Worm (Caenorhabditis elegans): ENCODE measurements around the gene mrps-23.

mrps-23 gene

DNA sequence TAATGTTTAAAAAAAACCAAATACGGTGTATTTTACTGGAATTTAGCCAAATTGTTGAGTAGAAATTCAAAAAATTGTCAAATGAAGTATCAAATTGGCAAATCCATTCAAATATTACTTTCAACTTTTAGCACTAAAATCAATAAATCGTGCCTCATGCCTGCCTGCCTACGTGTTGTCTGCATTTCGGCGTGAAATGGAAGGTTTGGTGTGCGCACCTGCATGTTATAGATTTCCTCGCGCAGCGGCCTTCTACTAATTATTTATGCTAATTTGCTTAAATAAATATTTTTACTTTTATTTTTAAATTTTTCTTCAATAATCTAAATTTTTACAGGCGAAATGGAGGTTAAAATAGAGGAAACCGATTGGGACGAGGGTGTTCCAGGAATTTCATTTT is 5.4 kb upstream of the mrps-23 start, which contains the start of gene ZK1098.2:
TSS of gene ZK1098.2 (plus strand) at position 336 of the 400 bp plus-strand sequence.
- TF ChIP-seq ets-7 (tag; optimal IDR thresholded peaks at IDR 0.05): no peak
- TF ChIP-seq ceh-36 (tag; optimal IDR thresholded peaks at IDR 0.05): no peak
- TF ChIP-seq ceh-13 (GFP tag; optimal IDR thresholded peaks at IDR 0.05): no peak
- TF ChIP-seq hnd-1 (tag; optimal IDR thresholded peaks at IDR 0.05): no peak
- no peak for TF ChIP-seq B0310.2 (tag; optimal IDR thresholded peaks at IDR 0.05)
- TF ChIP-seq tbx-11 (GFP tag; IDR thresholded peaks at IDR 0.05): no peak
- TF ChIP-seq hmg-4 (GFP tag; optimal IDR thresholded peaks at IDR 0.05): no peak
- TF ChIP-seq tra-4 (tag; optimal IDR thresholded peaks at IDR 0.05): no peak
- TF ChIP-seq F13C5.2 (tag; optimal IDR thresholded peaks at IDR 0.05): no peak
- TF ChIP-seq tbx-37 (GFP tag; conservative IDR thresholded peaks at IDR 0.05): no peak
- TF ChIP-seq aly-1 (tag; optimal IDR thresholded peaks at IDR 0.05): no peak
- no peak for TF ChIP-seq scrt-1 (GFP tag; IDR thresholded peaks at IDR 0.05)
- no peak for TF ChIP-seq ama-1 (optimal IDR thresholded peaks at IDR 0.05)

ce11 chrIII:9526851-9527250 is 3.4 kb upstream of the mrps-23 start, which contains the start of gene ZK1098.6:
Gene ZK1098.6 (plus strand): TSS chrIII:9527151.
- TF ChIP-seq tbx-37 (GFP tag; conservative IDR thresholded peaks at IDR 0.05): no peak
- no peak for TF ChIP-seq B0310.2 (tag; optimal IDR thresholded peaks at IDR 0.05)
- no peak for TF ChIP-seq ceh-13 (GFP tag; optimal IDR thresholded peaks at IDR 0.05)
- no peak for TF ChIP-seq pes-1 (GFP tag; IDR thresholded peaks at IDR 0.05)
- no peak for TF ChIP-seq hmg-4 (GFP tag; optimal IDR thresholded peaks at IDR 0.05)
- TF ChIP-seq ets-7 (tag; optimal IDR thresholded peaks at IDR 0.05): no peak
- no peak for TF ChIP-seq flt-1 (GFP tag; IDR thresholded peaks at IDR 0.05)
- no peak for TF ChIP-seq ama-1 (optimal IDR thresholded peaks at IDR 0.05)
- TF ChIP-seq ceh-36 (tag; optimal IDR thresholded peaks at IDR 0.05): no peak
- no peak for TF ChIP-seq tra-4 (tag; optimal IDR thresholded peaks at IDR 0.05)
- TF ChIP-seq aly-1 (tag; optimal IDR thresholded peaks at IDR 0.05): no peak
- TF ChIP-seq F13C5.2 (tag; optimal IDR thresholded peaks at IDR 0.05): no peak
- no peak for TF ChIP-seq sea-1 (GFP tag; conservative IDR thresholded peaks at IDR 0.05)
- TF ChIP-seq hmbx-1 (tag; optimal IDR thresholded peaks at IDR 0.05): no peak
- no peak for TF ChIP-seq scrt-1 (GFP tag; IDR thresholded peaks at IDR 0.05)
- TF ChIP-seq tbx-11 (GFP tag; IDR thresholded peaks at IDR 0.05): no peak
- no peak for TF ChIP-seq hnd-1 (tag; optimal IDR thresholded peaks at IDR 0.05)

ce11 chrIII:9525252-9525651 is 1.8 kb upstream of the mrps-23 start, which contains the start of gene trpp-3:
Gene trpp-3 (plus strand): TSS chrIII:9525552.
- no peak for TF ChIP-seq pes-1 (GFP tag; IDR thresholded peaks at IDR 0.05)
- no peak for TF ChIP-seq ceh-36 (tag; optimal IDR thresholded peaks at IDR 0.05)
- TF ChIP-seq scrt-1 (GFP tag; IDR thresholded peaks at IDR 0.05): no peak
- no peak for TF ChIP-seq flt-1 (GFP tag; IDR thresholded peaks at IDR 0.05)
- no peak for TF ChIP-seq sea-1 (GFP tag; conservative IDR thresholded peaks at IDR 0.05)
- no peak for TF ChIP-seq B0310.2 (tag; optimal IDR thresholded peaks at IDR 0.05)
- no peak for TF ChIP-seq ama-1 (optimal IDR thresholded peaks at IDR 0.05)
- no peak for TF ChIP-seq tbx-37 (GFP tag; conservative IDR thresholded peaks at IDR 0.05)
- no peak for TF ChIP-seq ets-7 (tag; optimal IDR thresholded peaks at IDR 0.05)
- no peak for TF ChIP-seq tbx-11 (GFP tag; IDR thresholded peaks at IDR 0.05)
- TF ChIP-seq tra-4 (tag; optimal IDR thresholded peaks at IDR 0.05): no peak
- no peak for TF ChIP-seq aly-1 (tag; optimal IDR thresholded peaks at IDR 0.05)
- TF ChIP-seq F13C5.2 (tag; optimal IDR thresholded peaks at IDR 0.05): no peak

DNA sequence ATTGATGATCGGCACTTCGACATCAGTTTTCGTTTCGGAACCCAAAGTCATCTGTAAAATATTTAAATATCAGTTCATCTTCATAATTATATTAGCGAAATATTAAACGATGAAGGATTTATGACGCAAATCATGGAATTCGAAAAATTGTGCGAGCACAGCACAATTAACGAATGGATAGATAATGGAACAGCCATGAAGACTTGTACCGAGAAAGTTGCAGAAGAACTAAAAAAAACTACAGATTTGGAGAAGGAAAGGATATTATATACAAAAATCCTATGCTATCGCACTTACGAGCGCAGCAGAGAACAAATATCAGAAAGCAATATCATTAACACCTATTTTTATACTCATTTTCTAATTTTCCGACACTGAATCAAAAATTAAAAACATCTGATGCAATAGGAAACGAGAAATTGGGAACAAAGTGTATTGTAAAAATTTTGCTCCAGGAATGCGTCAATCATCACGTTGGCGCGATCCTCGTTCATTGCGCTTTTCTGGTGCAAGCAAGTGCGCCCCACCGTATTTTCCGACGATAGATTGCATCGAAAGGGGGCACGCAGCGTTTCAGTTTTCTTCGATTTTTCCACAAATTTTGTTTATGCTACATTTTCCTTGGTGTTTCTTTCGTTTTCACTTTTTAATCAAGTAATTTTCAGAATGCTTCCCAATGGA is 1.9 kb downstream of the mrps-23 start, which contains the start of the genes clu-1 and prp-40:
TSS of gene clu-1 (minus strand) at position 51 of the 681 bp plus-strand sequence.
TSS of gene prp-40 (plus strand) at position 666 of the 681 bp plus-strand sequence.
- no peak for TF ChIP-seq hmbx-1 (tag; optimal IDR thresholded peaks at IDR 0.05)
- TF ChIP-seq tra-4 (tag; optimal IDR thresholded peaks at IDR 0.05): no peak
- no peak for TF ChIP-seq B0310.2 (tag; optimal IDR thresholded peaks at IDR 0.05)
- TF ChIP-seq scrt-1 (GFP tag; IDR thresholded peaks at IDR 0.05): no peak
- TF ChIP-seq tbx-37 (GFP tag; conservative IDR thresholded peaks at IDR 0.05): 0 out of 2 replicates have a peak, but pooled peaks have one; percentile 13
- TF ChIP-seq hmg-4 (GFP tag; optimal IDR thresholded peaks at IDR 0.05): peak; percentile 37
- TF ChIP-seq tbx-11 (GFP tag; IDR thresholded peaks at IDR 0.05): no peak
- TF ChIP-seq pes-1 (GFP tag; IDR thresholded peaks at IDR 0.05): no peak
- TF ChIP-seq F13C5.2 (tag; optimal IDR thresholded peaks at IDR 0.05): peak; percentile 36
- no peak for TF ChIP-seq hnd-1 (tag; optimal IDR thresholded peaks at IDR 0.05)
- no peak for TF ChIP-seq ets-7 (tag; optimal IDR thresholded peaks at IDR 0.05)
- TF ChIP-seq flt-1 (GFP tag; IDR thresholded peaks at IDR 0.05): no peak

DNA sequence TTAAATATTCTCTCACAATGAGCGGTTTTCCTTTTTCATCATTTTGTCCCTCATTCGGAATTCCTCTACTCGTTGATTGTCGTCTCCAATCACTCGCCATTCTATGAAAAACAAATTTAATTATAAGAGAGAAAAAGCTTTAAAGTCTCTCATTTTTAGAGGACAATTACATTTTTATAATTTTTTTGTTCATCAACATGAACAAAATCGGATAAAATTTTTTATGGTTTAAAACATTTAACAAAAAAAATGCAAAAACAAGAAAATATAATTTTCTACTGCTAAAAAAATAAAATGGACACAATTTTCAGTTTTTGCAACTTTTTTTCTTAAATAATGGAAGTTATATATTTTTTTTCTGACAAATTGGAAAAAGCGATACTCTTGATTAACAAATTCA is 7.3 kb downstream of the mrps-23 start, which contains the start of gene F55H2.7:
TSS of gene F55H2.7 (minus strand) at position 101 of the 400 bp plus-strand sequence.
- TF ChIP-seq hnd-1 (tag; optimal IDR thresholded peaks at IDR 0.05) (no peak), tbx-37 (GFP tag; conservative IDR thresholded peaks at IDR 0.05) (no peak), hmbx-1 (tag; optimal IDR thresholded peaks at IDR 0.05) (no peak), ceh-13 (GFP tag; optimal IDR thresholded peaks at IDR 0.05) (no peak), tra-4 (tag; optimal IDR thresholded peaks at IDR 0.05) (no peak), hmg-4 (GFP tag; optimal IDR thresholded peaks at IDR 0.05) (no peak), ceh-36 (tag; optimal IDR thresholded peaks at IDR 0.05) (no peak), sea-1 (GFP tag; conservative IDR thresholded peaks at IDR 0.05) (no peak), aly-1 (tag; optimal IDR thresholded peaks at IDR 0.05) (no peak), ets-7 (tag; optimal IDR thresholded peaks at IDR 0.05) (no peak), B0310.2 (tag; optimal IDR thresholded peaks at IDR 0.05) (no peak), scrt-1 (GFP tag; IDR thresholded peaks at IDR 0.05) (no peak), flt-1 (GFP tag; IDR thresholded peaks at IDR 0.05) (no peak), ama-1 (optimal IDR thresholded peaks at IDR 0.05) (no peak), F13C5.2 (tag; optimal IDR thresholded peaks at IDR 0.05) (no peak), tbx-11 (GFP tag; IDR thresholded peaks at IDR 0.05) (no peak), pes-1 (GFP tag; IDR thresholded peaks at IDR 0.05) (no peak)

DNA sequence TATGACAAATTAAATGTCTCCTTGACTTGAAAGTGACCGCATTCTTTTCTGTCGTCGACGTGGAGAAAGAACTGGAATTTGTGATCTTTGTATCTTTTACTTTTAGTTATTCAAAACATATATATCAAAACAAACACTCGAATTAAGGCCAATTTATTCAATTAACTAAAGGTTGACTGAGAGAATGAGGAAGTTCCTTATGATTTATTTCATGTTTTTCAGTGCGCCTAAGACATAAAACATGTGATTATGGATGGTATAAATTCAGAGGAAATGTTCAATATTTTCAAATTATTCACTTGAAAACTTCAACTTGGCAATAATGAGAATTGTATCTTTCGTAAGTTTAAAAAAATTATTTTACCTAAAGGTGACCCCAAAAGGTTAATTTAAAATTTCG is 9.9 kb downstream of the mrps-23 start, which contains the start of gene F55H2.8:
TSS of gene F55H2.8 (plus strand) at position 301 of the 400 bp plus-strand sequence.
- TF ChIP-seq tbx-37 (GFP tag; conservative IDR thresholded peaks at IDR 0.05) (no peak), pes-1 (GFP tag; IDR thresholded peaks at IDR 0.05) (no peak), sea-1 (GFP tag; conservative IDR thresholded peaks at IDR 0.05) (no peak), tbx-11 (GFP tag; IDR thresholded peaks at IDR 0.05) (no peak), aly-1 (tag; optimal IDR thresholded peaks at IDR 0.05) (no peak), flt-1 (GFP tag; IDR thresholded peaks at IDR 0.05) (no peak), ets-7 (tag; optimal IDR thresholded peaks at IDR 0.05) (no peak), hmg-4 (GFP tag; optimal IDR thresholded peaks at IDR 0.05) (no peak), ceh-13 (GFP tag; optimal IDR thresholded peaks at IDR 0.05) (no peak), B0310.2 (tag; optimal IDR thresholded peaks at IDR 0.05) (no peak), ama-1 (optimal IDR thresholded peaks at IDR 0.05) (no peak), ceh-36 (tag; optimal IDR thresholded peaks at IDR 0.05) (no peak), hnd-1 (tag; optimal IDR thresholded peaks at IDR 0.05) (no peak), hmbx-1 (tag; optimal IDR thresholded peaks at IDR 0.05) (no peak), F13C5.2 (tag; optimal IDR thresholded peaks at IDR 0.05) (no peak), tra-4 (tag; optimal IDR thresholded peaks at IDR 0.05) (no peak), scrt-1 (GFP tag; IDR thresholded peaks at IDR 0.05) (no peak)

Data from whole organism, early embryonic.